Worm (Caenorhabditis elegans) whole organism, L2 larva: ENCODE data around the gene phat-6.

ENCODE experiments used
- R02D3.7 ChIP-seq: fragments of 150-350 bp; optimal IDR thresholded peaks from 2 replicates; lab custom pipeline; 2014; ENCODE audit warnings: missing biosample characterization, missing genetic modification characterization
- alr-1 ChIP-seq: fragments of 150-350 bp; optimal IDR thresholded peaks from 2 replicates; lab custom pipeline; 2014; ENCODE audit warnings: missing biosample characterization, missing genetic modification characterization
- ama-1 ChIP-seq: fragments of 150-350 bp; optimal IDR thresholded peaks from 2 replicates; lab custom pipeline; 2018; ENCODE audit warnings: inconsistent platforms
- blmp-1 ChIP-seq: sonication (generic microtip); optimal IDR thresholded peaks from 2 replicates; lab custom pipeline; 2017; ENCODE audit warnings: missing genetic modification characterization, mild to moderate bottlenecking, missing compliant biosample characterization, antibody characterized with exemption, moderate library complexity; ENCODE audit not compliant: insufficient read depth
- nhr-129 ChIP-seq: fragments of 150-350 bp; optimal IDR thresholded peaks from 2 replicates; lab custom pipeline; 2014; ENCODE audit warnings: missing biosample characterization, missing genetic modification characterization

DNA sequence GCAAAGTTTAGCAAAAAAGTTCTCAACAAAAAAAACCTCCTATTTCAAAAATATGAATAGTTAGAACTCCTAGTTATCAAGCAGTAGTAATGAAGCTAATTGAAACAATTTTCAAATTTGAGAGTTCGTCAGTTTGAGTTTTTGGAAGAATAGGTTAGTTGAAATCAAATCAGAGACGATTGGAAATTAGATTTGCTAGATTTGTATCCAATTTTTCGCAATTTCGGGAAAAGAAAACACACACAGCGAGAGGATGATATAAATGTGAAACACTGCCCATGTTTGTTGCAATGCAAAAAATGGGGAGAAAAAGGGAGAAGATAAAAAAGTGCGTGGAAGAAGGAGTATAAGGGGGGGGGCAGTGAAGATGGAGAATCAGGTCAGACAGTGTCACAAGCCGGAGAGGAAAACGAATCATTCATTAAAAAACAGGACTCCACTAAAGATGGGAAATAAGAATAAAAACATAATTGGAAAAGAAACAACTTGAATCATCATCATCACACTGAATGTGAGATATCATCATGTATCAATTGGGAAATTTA lies 31.1 kb upstream of the phat-6 start:
- no peak for TF ChIP-seq ama-1
- TF ChIP-seq alr-1 (tag; lab: Kevin White, UChicago), result no peak
- no peak for TF ChIP-seq blmp-1 (tag; lab: Kevin White, UChicago)
- no peak for TF ChIP-seq nhr-129 (tag; lab: Kevin White, UChicago)
- TF ChIP-seq R02D3.7 (tag; lab: Kevin White, UChicago), result no peak
